Fruit fly (Drosophila melanogaster) whole organism, embryonic: ENCODE results near the gene UQCR-14.

Experiments
- Aef1 ChIP-seq: fragments of 200-800 bp; sonication (Bioruptor generic); IDR thresholded peaks from 3 replicates; pipeline ENCODE4 v1.3.6; 2022; ENCODE audit warnings: missing biosample characterization, missing genetic modification characterization
- Awh ChIP-seq: fragments of 200-800 bp; sonication (Bioruptor generic); IDR thresholded peaks from 2 replicates; pipeline ENCODE4, ENCODE4 v1.3.6; 2022; ENCODE audit warnings: missing biosample characterization, missing genetic modification characterization
- CG10959 ChIP-seq: fragments of 200-800 bp; sonication (Bioruptor generic); IDR thresholded peaks from 2 replicates; pipeline ENCODE4 v1.3.6; 2022; ENCODE audit warnings: missing biosample characterization, missing genetic modification characterization
- CG10979 ChIP-seq: fragments of 200-800 bp; sonication (Bioruptor generic); optimal IDR thresholded peaks from 2 replicates; lab custom pipeline; 2018; ENCODE audit warnings: missing biosample characterization, mild to moderate bottlenecking, missing genetic modification characterization, moderate library complexity
- CG11093 ChIP-seq: fragments of 200-800 bp; sonication (Bioruptor generic); IDR thresholded peaks from 3 replicates; pipeline ENCODE4 v1.3.6; 2022; ENCODE audit warnings: missing biosample characterization, missing genetic modification characterization
- CG12299 ChIP-seq: fragments of 200-800 bp; sonication (Bioruptor generic); optimal IDR thresholded peaks from 2 replicates; lab custom pipeline; 2018; ENCODE audit warnings: missing biosample characterization, mild to moderate bottlenecking, missing genetic modification characterization
- CG1233 ChIP-seq: fragments of 200-800 bp; sonication (Bioruptor generic); optimal IDR thresholded peaks from 4 replicates; lab custom pipeline; 2018; ENCODE audit warnings: missing biosample characterization, mild to moderate bottlenecking, missing genetic modification characterization
- CG13624 ChIP-seq: fragments of 200-800 bp; sonication (Bioruptor generic); optimal IDR thresholded peaks from 2 replicates; lab custom pipeline; 2016; ENCODE audit warnings: missing biosample characterization, missing genetic modification characterization
- CG15514 ChIP-seq: fragments of 200-800 bp; sonication (Bioruptor generic); optimal IDR thresholded peaks from 3 replicates; lab custom pipeline; 2017; ENCODE audit warnings: missing biosample characterization, missing genetic modification characterization, mild to moderate bottlenecking, moderate library complexity, missing genetic modification reagents
- CG1792 ChIP-seq: fragments of 200-800 bp; sonication (Bioruptor generic); optimal IDR thresholded peaks from 2 replicates; lab custom pipeline; 2016; ENCODE audit warnings: missing biosample characterization, missing genetic modification characterization
- CG30403 ChIP-seq: fragments of 200-800 bp; sonication (Bioruptor generic); optimal IDR thresholded peaks from 3 replicates; lab custom pipeline; 2016; ENCODE audit warnings: missing biosample characterization, missing genetic modification characterization
- CG30431 ChIP-seq: fragments of 200-800 bp; sonication (Bioruptor generic); optimal IDR thresholded peaks from 2 replicates; lab custom pipeline; 2017; ENCODE audit warnings: missing biosample characterization, missing genetic modification characterization
- CG3065 ChIP-seq: fragments of 200-800 bp; sonication (Bioruptor generic); optimal IDR thresholded peaks from 2 replicates; lab custom pipeline; 2016; ENCODE audit warnings: missing biosample characterization, missing genetic modification characterization
- CG33213 ChIP-seq: fragments of 200-800 bp; sonication (Bioruptor generic); optimal IDR thresholded peaks from 3 replicates; lab custom pipeline; 2016; ENCODE audit warnings: missing biosample characterization, missing genetic modification characterization
- CG3847 ChIP-seq: fragments of 200-800 bp; sonication (Bioruptor generic); IDR thresholded peaks from 2 replicates; pipeline ENCODE4 v1.3.6; 2022; ENCODE audit warnings: missing biosample characterization, missing genetic modification characterization
- CG4820 ChIP-seq: fragments of 200-800 bp; sonication (Bioruptor generic); optimal IDR thresholded peaks from 3 replicates; lab custom pipeline; 2016; ENCODE audit warnings: missing biosample characterization, missing genetic modification characterization
- CG5953 ChIP-seq: fragments of 200-800 bp; sonication (Bioruptor generic); IDR thresholded peaks from 2 replicates; pipeline ENCODE4 v1.3.6; 2022; ENCODE audit warnings: missing biosample characterization, missing genetic modification characterization
- CG6254 ChIP-seq: fragments of 200-800 bp; sonication (Bioruptor generic); optimal IDR thresholded peaks from 3 replicates; lab custom pipeline; 2017; ENCODE audit warnings: mild to moderate bottlenecking, missing biosample characterization, missing genetic modification reagents, missing genetic modification characterization
- CG7786 ChIP-seq: fragments of 200-800 bp; sonication (Bioruptor generic); optimal IDR thresholded peaks from 2 replicates; lab custom pipeline; 2016; ENCODE audit warnings: missing biosample characterization, missing genetic modification characterization
- D19B ChIP-seq: fragments of 200-800 bp; sonication (Bioruptor generic); optimal IDR thresholded peaks from 2 replicates; lab custom pipeline; 2017; ENCODE audit warnings: missing biosample characterization, mild to moderate bottlenecking, missing genetic modification characterization
- Dref ChIP-seq: fragments of 200-800 bp; sonication (Bioruptor generic); IDR thresholded peaks from 2 replicates; pipeline ENCODE4 v1.3.6; 2022; ENCODE audit warnings: missing biosample characterization, missing genetic modification characterization
- ERR ChIP-seq: fragments of 200-800 bp; sonication (Bioruptor generic); optimal IDR thresholded peaks from 2 replicates; lab custom pipeline; 2016; ENCODE audit warnings: missing biosample characterization, missing genetic modification characterization
- Ets65A ChIP-seq: fragments of 200-800 bp; sonication (Bioruptor generic); peaks from one replicate; lab custom pipeline; 2016; ENCODE audit warnings: missing biosample characterization, missing genetic modification characterization
- Fer1 ChIP-seq: fragments of 200-800 bp; sonication (Bioruptor generic); optimal IDR thresholded peaks from 2 replicates; lab custom pipeline; 2017; ENCODE audit warnings: missing biosample characterization, mild to moderate bottlenecking, missing genetic modification characterization
- H2.0 ChIP-seq: fragments of 200-800 bp; sonication (Bioruptor generic); IDR thresholded peaks from 2 replicates; pipeline ENCODE4 v1.3.6; 2022; ENCODE audit warnings: missing biosample characterization, missing genetic modification characterization
- Hr3 ChIP-seq: fragments of 200-800 bp; sonication (Bioruptor generic); optimal IDR thresholded peaks from 3 replicates; lab custom pipeline; 2016; ENCODE audit warnings: missing biosample characterization, missing genetic modification characterization
- MESR4 ChIP-seq: fragments of 200-800 bp; sonication (Bioruptor generic); optimal IDR thresholded peaks from 2 replicates; lab custom pipeline; 2018; ENCODE audit warnings: missing biosample characterization, mild to moderate bottlenecking, missing genetic modification characterization, moderate library complexity
- Max ChIP-seq: fragments of 200-800 bp; sonication (Bioruptor generic); optimal IDR thresholded peaks from 2 replicates; lab custom pipeline; 2016; ENCODE audit warnings: missing biosample characterization, mild to moderate bottlenecking, missing genetic modification characterization
- Myb ChIP-seq: fragments of 200-800 bp; sonication (Bioruptor generic); optimal IDR thresholded peaks from 2 replicates; lab custom pipeline; 2016; ENCODE audit warnings: missing biosample characterization, missing genetic modification characterization
- Nf-YA ChIP-seq: fragments of 200-800 bp; sonication (Bioruptor generic); IDR thresholded peaks from 2 replicates; pipeline ENCODE4 v1.3.6; 2022; ENCODE audit warnings: missing biosample characterization, missing genetic modification characterization
- Side ChIP-seq: fragments of 200-800 bp; sonication (Bioruptor generic); optimal IDR thresholded peaks from 2 replicates; lab custom pipeline; 2016; ENCODE audit warnings: missing biosample characterization, missing genetic modification characterization
- al ChIP-seq: fragments of 200-800 bp; sonication (Bioruptor generic); IDR thresholded peaks from 2 replicates; pipeline ENCODE4 v1.3.6; 2022; ENCODE audit warnings: missing biosample characterization, missing genetic modification characterization
- crol ChIP-seq: fragments of 200-800 bp; sonication (Bioruptor generic); IDR thresholded peaks from 2 replicates; pipeline ENCODE4 v1.3.6; 2022; ENCODE audit warnings: missing biosample characterization, missing genetic modification characterization
- disco-r ChIP-seq: fragments of 200-800 bp; sonication (Bioruptor generic); optimal IDR thresholded peaks from 2 replicates; lab custom pipeline; 2016; ENCODE audit warnings: missing biosample characterization, missing genetic modification characterization
- fd96Cb ChIP-seq: fragments of 200-800 bp; sonication (Bioruptor generic); optimal IDR thresholded peaks from 2 replicates; lab custom pipeline; 2018; ENCODE audit warnings: missing biosample characterization, mild to moderate bottlenecking, missing genetic modification characterization, moderate library complexity
- fru ChIP-seq: fragments of >200 bp; optimal IDR thresholded peaks from 2 replicates; lab custom pipeline; 2017
- gce ChIP-seq: fragments of 200-800 bp; sonication (Bioruptor generic); IDR thresholded peaks from 3 replicates; pipeline ENCODE4 v1.3.6; 2022; ENCODE audit warnings: missing biosample characterization, missing genetic modification characterization
- gem ChIP-seq: fragments of 200-800 bp; sonication (Bioruptor generic); optimal IDR thresholded peaks from 2 replicates; lab custom pipeline; 2019; ENCODE audit warnings: missing biosample characterization, mild to moderate bottlenecking, missing genetic modification characterization, moderate library complexity
- gro ChIP-seq: fragments of 200-800 bp; sonication (Bioruptor generic); optimal IDR thresholded peaks from 2 replicates; lab custom pipeline; 2016; ENCODE audit warnings: missing biosample characterization, missing genetic modification characterization
- gt ChIP-seq: fragments of 200-800 bp; sonication (Bioruptor generic); IDR thresholded peaks from 2 replicates; pipeline ENCODE4 v1.3.6; 2022; ENCODE audit warnings: missing biosample characterization, missing genetic modification characterization
- hkb ChIP-seq, 2 experiments: fragments of 200-800 bp in 1 of 2; fragments of >200 bp in 1 of 2; sonication (Bioruptor generic) in 1 of 2; IDR thresholded peaks in 1 of 2; optimal IDR thresholded peaks in 1 of 2; 2 replicates each; pipeline versions ENCODE4 v1.3.6 to Lab custom; 2017 to 2022; ENCODE audit warnings: missing biosample characterization in 1 of 2, missing genetic modification characterization in 1 of 2
- lola ChIP-seq, 3 experiments: fragments of >200 bp in 2 of 3; fragments of 200-800 bp in 1 of 3; sonication (Bioruptor generic) in 1 of 3; optimal IDR thresholded peaks; 2 replicates each; lab custom pipeline; 2017 to 2019; ENCODE audit warnings: missing biosample characterization in 3 of 3, missing genetic modification characterization in 3 of 3, mild to moderate bottlenecking in 1 of 3, moderate library complexity in 1 of 3
- lov ChIP-seq, 2 experiments: fragments of 200-800 bp in 1 of 2; fragments of >200 bp in 1 of 2; sonication (Bioruptor generic) in 1 of 2; IDR thresholded peaks in 1 of 2; optimal IDR thresholded peaks in 1 of 2; 2 replicates in 1 of 2; 3 replicates in 1 of 2; pipeline versions ENCODE4 v1.3.6 to Lab custom; 2017 to 2022; ENCODE audit warnings: missing biosample characterization in 1 of 2, missing genetic modification characterization in 1 of 2
- nerfin-1 ChIP-seq: fragments of 200-800 bp; sonication (Bioruptor generic); optimal IDR thresholded peaks from 3 replicates; lab custom pipeline; 2019; ENCODE audit warnings: missing biosample characterization, mild to moderate bottlenecking, missing genetic modification characterization, moderate library complexity
- ranshi ChIP-seq: fragments of 200-800 bp; sonication (Bioruptor generic); IDR thresholded peaks from 2 replicates; pipeline ENCODE4 v1.3.6; 2022; ENCODE audit warnings: missing biosample characterization, missing genetic modification characterization
- ro ChIP-seq: fragments of 200-800 bp; sonication (Bioruptor generic); IDR thresholded peaks from 2 replicates; pipeline ENCODE4 v1.3.6; 2022; ENCODE audit warnings: missing biosample characterization, missing genetic modification characterization
- row ChIP-seq: fragments of 200-800 bp; sonication (Bioruptor generic); IDR thresholded peaks from 3 replicates; pipeline ENCODE4 v1.3.6; 2022; ENCODE audit warnings: missing biosample characterization, missing genetic modification characterization
- sr ChIP-seq: fragments of 200-800 bp; sonication (Bioruptor generic); IDR thresholded peaks from 3 replicates; pipeline ENCODE4 v1.3.6; 2022; ENCODE audit warnings: missing biosample characterization, missing genetic modification characterization
- tap ChIP-seq: fragments of 200-800 bp; optimal IDR thresholded peaks from 3 replicates; lab custom pipeline; 2019; ENCODE audit warnings: missing biosample characterization, mild to moderate bottlenecking, missing genetic modification characterization, moderate library complexity
- toy ChIP-seq: fragments of 200-800 bp; sonication (Bioruptor generic); IDR thresholded peaks from 2 replicates; pipeline ENCODE4 v1.3.6; 2022; ENCODE audit warnings: missing biosample characterization, missing genetic modification characterization
- usp ChIP-seq: fragments of >200 bp; optimal IDR thresholded peaks from 2 replicates; lab custom pipeline; 2017; ENCODE audit warnings: missing biosample characterization, missing genetic modification characterization

UQCR-14 gene

DNA sequence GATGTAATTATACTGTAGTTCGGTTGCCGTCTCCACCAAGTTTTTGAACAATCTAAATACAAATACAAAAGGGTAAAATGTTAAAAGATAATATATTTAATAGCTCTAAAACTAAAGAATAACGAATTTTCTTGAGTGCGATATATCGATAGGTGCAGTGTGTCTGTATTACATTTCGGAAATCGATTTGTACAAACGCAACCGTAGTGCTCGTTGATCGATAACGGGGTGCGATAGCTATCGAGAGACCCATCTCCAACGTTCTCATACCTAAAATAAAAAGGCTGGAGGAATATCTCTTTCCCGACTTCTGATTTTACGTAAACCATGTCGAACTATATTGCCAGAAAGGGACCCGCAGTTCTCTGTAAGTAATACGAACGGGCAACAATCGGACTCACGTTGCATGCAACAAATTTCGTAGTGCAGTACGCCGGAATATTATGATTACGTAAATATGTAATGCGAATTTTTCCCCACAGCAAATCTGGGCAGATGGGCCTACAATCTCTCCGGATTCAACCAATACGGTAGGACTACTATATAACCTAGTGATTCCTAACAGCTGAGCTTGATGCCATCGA, at the start of gene UQCR-14 (continued):
- TF ChIP-seq sr (no peak), fd96Cb (tag; lab: Kevin White, UChicago) (no peak), Max (peak; percentile 7), usp (GFP tag; lab: Kevin White, UChicago) (no peak), toy (GFP tag; lab: Robert Waterston, UW) (no peak), CG3847 (GFP tag; lab: Robert Waterston, UW) (peak; percentile 53), disco-r (GFP tag; lab: Kevin White, UChicago) (no peak), H2.0 (no peak), Dref (GFP tag; lab: Robert Waterston, UW) (peak; percentile 99), tap (tag; lab: Kevin White, UChicago) (no peak), Hr3 (GFP tag; lab: Kevin White, UChicago) (no peak), CG4820 (GFP tag; lab: Kevin White, UChicago) (no peak), Side (no peak), row (GFP tag; lab: Robert Waterston, UW) (peak; percentile 74), MESR4 (GFP tag; lab: Kevin White, UChicago) (peak; percentile 93), CG30403 (GFP tag; lab: Kevin White, UChicago) (peak; percentile 24), CG11093 (GFP tag; lab: Robert Waterston, UW) (no peak), lov (optimal IDR thresholded peaks at IDR 0.05; lab: Kevin White, UChicago) (no peak), lov (GFP tag; IDR thresholded peaks at IDR 0.05; lab: Robert Waterston, UW) (no peak), lola (GFP tag; optimal IDR thresholded peaks at IDR 0.05; lab: Kevin White, UChicago) (no peak), al (GFP tag; lab: Robert Waterston, UW) (peak; percentile 25; the same call in 1 of the 2 replicates), gt (GFP tag; lab: Robert Waterston, UW) (no peak), ERR (no peak), hkb (optimal IDR thresholded peaks at IDR 0.05; lab: Kevin White, UChicago) (no peak), hkb (GFP tag; IDR thresholded peaks at IDR 0.05; lab: Robert Waterston, UW) (peak; percentile 18; the same call in 1 of the 2 replicates), crol (GFP tag; lab: Robert Waterston, UW) (no peak), ro (GFP tag; lab: Robert Waterston, UW) (no peak), fru (lab: Kevin White, UChicago) (no peak), nerfin-1 (no peak), D19B (no peak), Ets65A (GFP tag; lab: Kevin White, UChicago) (peak; percentile 67), CG30431 (GFP tag; lab: Kevin White, UChicago) (no peak), CG5953 (GFP tag; lab: Robert Waterston, UW) (0 out of 2 replicates have a peak, but pooled peaks have one; percentile 6), CG33213 (GFP tag; lab: Kevin White, UChicago) (peak; percentile 19), CG13624 (GFP tag; lab: Kevin White, UChicago) (no peak), gce (no peak), ranshi (GFP tag; lab: Robert Waterston, UW) (0 out of 2 replicates have a peak, but pooled peaks have one; percentile 27), gro (GFP tag; lab: Kevin White, UChicago) (peak; percentile 77), Myb (GFP tag; lab: Kevin White, UChicago) (peak; percentile 88), CG1233 (GFP tag; lab: Kevin White, UChicago) (no peak), Fer1 (GFP tag; lab: Kevin White, UChicago) (peak; percentile 21), CG7786 (GFP tag; lab: Kevin White, UChicago) (no peak), Aef1 (GFP tag; lab: Robert Waterston, UW) (no peak), CG1792 (GFP tag; lab: Kevin White, UChicago) (no peak), Awh (GFP tag; lab: Robert Waterston, UW) (no peak), Nf-YA (GFP tag; lab: Robert Waterston, UW) (no peak), CG15514 (peak; percentile 86), CG12299 (tag; lab: Kevin White, UChicago) (no peak), CG3065 (GFP tag; lab: Kevin White, UChicago) (no peak), CG6254 (GFP tag; lab: Kevin White, UChicago) (peak; percentile 6), gem (tag; lab: Kevin White, UChicago) (peak; percentile 13), CG10979 (tag; lab: Kevin White, UChicago) (peak; percentile 32), CG10959 (GFP tag; lab: Robert Waterston, UW) (no peak)
